Fruit fly (Drosophila melanogaster): ENCODE measurements around the gene swm.
A peak's percentile ranks its signal among the peaks of the same experiment; 100 is the strongest.

The swm gene

DNA sequence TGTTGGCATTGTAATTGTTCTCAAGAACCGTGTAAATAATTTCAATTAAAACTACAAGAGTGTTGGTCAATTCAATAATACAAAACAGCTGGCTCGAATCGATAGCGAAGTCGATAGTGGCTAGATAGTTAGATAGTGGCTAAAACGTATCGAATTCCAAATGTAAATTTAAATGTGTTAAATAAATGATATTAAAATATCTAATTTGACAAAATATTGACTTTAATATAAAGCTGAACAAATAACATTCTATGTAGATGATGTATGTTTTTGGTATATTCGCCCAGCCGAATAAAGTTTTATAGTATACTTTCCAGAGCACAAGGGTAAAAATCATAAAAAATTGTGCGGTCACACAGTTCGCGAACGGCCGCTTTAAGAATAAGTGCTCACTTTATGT lies 33.3 kb downstream of the swm start, which contains the start of the genes Dpm1 and CG10137 (continued):
- TF ChIP-seq CG2202 (tag; optimal IDR thresholded peaks at IDR 0.05) (no peak), CG16813 (GFP tag; IDR thresholded peaks at IDR 0.05; ENCODE audit: partially characterized antibody) (peak; percentile 52; the same call in 2 of the 3 replicates), Nf-YB (GFP tag; optimal IDR thresholded peaks at IDR 0.05) (no peak), Hmr (GFP tag; optimal IDR thresholded peaks at IDR 0.05) (peak; percentile 42), CG2129 (GFP tag; IDR thresholded peaks at IDR 0.05; ENCODE audit: partially characterized antibody) (peak; percentile 78), Oli (tag; optimal IDR thresholded peaks at IDR 0.05) (no peak), HLH4C (GFP tag; IDR thresholded peaks at IDR 0.05; ENCODE audit: partially characterized antibody) (peak; percentile 69), Xbp1 (GFP tag; optimal IDR thresholded peaks at IDR 0.05) (peak; percentile 3), pnt (GFP tag; optimal IDR thresholded peaks at IDR 0.05) (no peak), CG17912 (GFP tag; optimal IDR thresholded peaks at IDR 0.05) (no peak), CG30020 (tag; optimal IDR thresholded peaks at IDR 0.05) (peak; percentile 29), ewg (GFP tag; optimal IDR thresholded peaks at IDR 0.05) (no peak), Trl (optimal IDR thresholded peaks at IDR 0.05) (no peak), Trl (GFP tag; optimal IDR thresholded peaks at IDR 0.05) (no peak), CG1603 (tag; optimal IDR thresholded peaks at IDR 0.05) (peak; percentile 34), CrebB (tag; optimal IDR thresholded peaks at IDR 0.05) (peak; percentile 6), Max (GFP tag; optimal IDR thresholded peaks at IDR 0.05) (peak; percentile 23), gsb (GFP tag; IDR thresholded peaks at IDR 0.05) (no peak), phol (tag; optimal IDR thresholded peaks at IDR 0.05) (peak; percentile 36), Dref (GFP tag; IDR thresholded peaks at IDR 0.05) (peak; percentile 62), C15 (GFP tag; IDR thresholded peaks at IDR 0.05) (no peak), nmo (GFP tag; optimal IDR thresholded peaks at IDR 0.05) (peak; percentile 61), sd (tag; optimal IDR thresholded peaks at IDR 0.05) (peak; percentile 11)

DNA sequence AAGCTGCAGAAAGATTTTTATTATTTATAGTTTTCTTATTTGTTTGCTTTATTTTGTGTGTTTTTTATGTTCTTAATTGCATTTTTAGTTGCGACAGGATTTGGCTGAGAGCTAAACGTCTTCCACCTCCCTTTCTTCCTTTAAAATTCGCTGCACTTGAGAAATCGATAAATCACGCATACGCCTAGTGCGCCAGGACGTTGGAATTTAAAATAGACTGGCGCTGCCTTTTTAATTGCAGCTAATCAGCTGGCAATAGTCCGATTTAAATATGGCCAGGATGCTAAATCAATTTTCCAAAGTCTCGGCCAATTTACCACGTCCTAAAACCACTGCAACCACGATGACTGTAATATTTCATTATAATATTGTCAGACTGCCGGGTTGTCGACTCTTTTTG lies 33.8 kb downstream of the swm start:
- TF ChIP-seq NC2α (GFP tag; optimal IDR thresholded peaks at IDR 0.05) (no peak), ewg (GFP tag; optimal IDR thresholded peaks at IDR 0.05) (no peak), CG7372 (GFP tag; IDR thresholded peaks at IDR 0.05) (peak; percentile 79), hbn (GFP tag; IDR thresholded peaks at IDR 0.05; ENCODE audit: partially characterized antibody) (0 out of 2 replicates have a peak, but pooled peaks have one; percentile 13), Lim3 (GFP tag; IDR thresholded peaks at IDR 0.05) (no peak), CG6654 (GFP tag; optimal IDR thresholded peaks at IDR 0.05) (no peak), dati (GFP tag; IDR thresholded peaks at IDR 0.05) (no peak), onecut (GFP tag; IDR thresholded peaks at IDR 0.05) (peak; percentile 97), prd (optimal IDR thresholded peaks at IDR 0.05) (no peak), prd (GFP tag; IDR thresholded peaks at IDR 0.05) (no peak), Usf (GFP tag; optimal IDR thresholded peaks at IDR 0.05) (no peak), sens (GFP tag) (peak; percentile 69), Med (GFP tag) (peak; percentile 27), Max (GFP tag; optimal IDR thresholded peaks at IDR 0.05) (no peak), CG17612 (GFP tag; IDR thresholded peaks at IDR 0.05) (no peak), zfh2 (GFP tag; optimal IDR thresholded peaks at IDR 0.05) (no peak), tup (GFP tag; optimal IDR thresholded peaks at IDR 0.05) (no peak)

- TF ChIP-seq CG17186 (GFP tag; optimal IDR thresholded peaks at IDR 0.05) (no peak), CG11504 (tag; optimal IDR thresholded peaks at IDR 0.05) (peak; percentile 93), Eip74EF (GFP tag; optimal IDR thresholded peaks at IDR 0.05) (peak in 1 of 2 experiments; percentile 88), tin (GFP tag; optimal IDR thresholded peaks at IDR 0.05) (peak; percentile 90), NFAT (GFP tag; IDR thresholded peaks at IDR 0.05) (peak; percentile 97), Chrac-16 (GFP tag; optimal IDR thresholded peaks at IDR 0.05) (peak; percentile 91), HLH54F (GFP tag; optimal IDR thresholded peaks at IDR 0.05) (peak; percentile 96), Sox102F (GFP tag; optimal IDR thresholded peaks at IDR 0.05) (peak; percentile 91), gcm (GFP tag; optimal IDR thresholded peaks at IDR 0.05) (peak; percentile 86), lola (GFP tag; optimal IDR thresholded peaks at IDR 0.05) (peak in 1 of 3 experiments; percentile 53), Aef1 (GFP tag; IDR thresholded peaks at IDR 0.05) (peak; percentile 96), CG8359 (GFP tag; optimal IDR thresholded peaks at IDR 0.05; ENCODE audit: borderline replicate concordance) (peak; percentile 62), CG17912 (GFP tag; optimal IDR thresholded peaks at IDR 0.05) (peak; percentile 25)
Observed at dm6 chr2L:19528308-19528707, 35.3 kb downstream of the swm start.

Data from whole organism, embryonic.